Worm (Caenorhabditis elegans) whole organism, midembryonic: ENCODE data around the gene srz-24.
"Not testable (repeated sequence)": the region's sequence is repeated elsewhere in the genome, so short reads cannot be mapped to it uniquely, and the experiment has no call there.

Experiments
- T22C8.4 ChIP-seq: fragments of 200-800 bp; sonication (Bioruptor generic); IDR thresholded peaks from 2 replicates; pipeline ENCODE4 v1.3.6; 2022; ENCODE audit warnings: missing genetic modification characterization, missing compliant biosample characterization
- cog-1 ChIP-seq: sonication (generic microtip); optimal IDR thresholded peaks from 2 replicates; lab custom pipeline; 2016; ENCODE audit warnings: missing genetic modification characterization, missing compliant biosample characterization
- flt-1 ChIP-seq: fragments of 200-800 bp; sonication (Bioruptor generic); IDR thresholded peaks from 2 replicates; pipeline ENCODE4 v1.3.6; 2022; ENCODE audit warnings: missing genetic modification characterization, missing compliant biosample characterization
- klf-2 ChIP-seq: fragments of 200-800 bp; sonication (Bioruptor generic); conservative IDR thresholded peaks from 2 replicates; pipeline ENCODE4 v1.3.6; 2022; ENCODE audit warnings: missing genetic modification reagents, missing genetic modification characterization, missing compliant biosample characterization
- med-1 ChIP-seq: sonication (generic microtip); optimal IDR thresholded peaks from 2 replicates; lab custom pipeline; 2017; ENCODE audit warnings: missing genetic modification characterization, mild to moderate bottlenecking, missing compliant biosample characterization, antibody characterized with exemption, missing genetic modification reagents; ENCODE audit not compliant: insufficient read depth
- ref-1 ChIP-seq: fragments of 200-800 bp; sonication (Bioruptor generic); conservative IDR thresholded peaks from 2 replicates; pipeline ENCODE4 v1.3.6; 2022; ENCODE audit warnings: missing genetic modification reagents, missing genetic modification characterization, missing compliant biosample characterization
- tab-1 ChIP-seq: fragments of 200-800 bp; sonication (Bioruptor generic); IDR thresholded peaks from 2 replicates; pipeline ENCODE4 v1.3.6; 2022; ENCODE audit warnings: missing genetic modification characterization, missing compliant biosample characterization
- ztf-23 ChIP-seq: fragments of 200-800 bp; sonication (Bioruptor generic); IDR thresholded peaks from 2 replicates; pipeline ENCODE4 v1.3.6; 2022; ENCODE audit warnings: missing genetic modification reagents, missing genetic modification characterization, missing compliant biosample characterization
- ztf-29 ChIP-seq: fragments of 200-800 bp; sonication (Bioruptor generic); IDR thresholded peaks from 2 replicates; pipeline ENCODE4 v1.3.6; 2022; ENCODE audit warnings: missing genetic modification reagents, missing genetic modification characterization, missing compliant biosample characterization

srz-24 gene

ce11 chrIV:4981027-4981426 lies at the start of gene srz-24:
TSS of gene srz-24 (minus strand) at chrIV:4981127.
- TF ChIP-seq ztf-23 (GFP tag; lab: Robert Waterston, UW) = no peak
- TF ChIP-seq med-1 (GFP tag; lab: Kevin White, UChicago) = no peak
- no peak for TF ChIP-seq klf-2 (GFP tag; lab: Robert Waterston, UW)
- no peak for TF ChIP-seq cog-1
- no peak for TF ChIP-seq ref-1 (GFP tag; lab: Robert Waterston, UW)
- TF ChIP-seq flt-1 (GFP tag; lab: Robert Waterston, UW) = no peak
- TF ChIP-seq T22C8.4 (GFP tag; lab: Robert Waterston, UW) = no peak
- TF ChIP-seq tab-1 (GFP tag; lab: Robert Waterston, UW) = no peak

ce11 chrIV:5028978-5029377 lies 48.1 kb upstream of the srz-24 start, which contains the start of the genes best-6 and C09B9.2:
TSS of gene best-6 (minus strand) at chrIV:5029078.
TSS of gene C09B9.2 (plus strand) at chrIV:5029291.
- no peak for TF ChIP-seq ztf-29 (GFP tag; lab: Robert Waterston, UW)
- no peak for TF ChIP-seq cog-1
- TF ChIP-seq flt-1 (GFP tag; lab: Robert Waterston, UW) = no peak
- no peak for TF ChIP-seq T22C8.4 (GFP tag; lab: Robert Waterston, UW)
- TF ChIP-seq med-1 (GFP tag; lab: Kevin White, UChicago) = no peak

- TF ChIP-seq ztf-29 (GFP tag; lab: Robert Waterston, UW) (no peak), flt-1 (GFP tag; lab: Robert Waterston, UW) (no peak), ref-1 (GFP tag; lab: Robert Waterston, UW) (no peak), ztf-23 (GFP tag; lab: Robert Waterston, UW) (no peak), cog-1 (no peak), tab-1 (GFP tag; lab: Robert Waterston, UW) (no peak), T22C8.4 (GFP tag; lab: Robert Waterston, UW) (no peak), klf-2 (GFP tag; lab: Robert Waterston, UW) (no peak), med-1 (GFP tag; lab: Kevin White, UChicago) (no peak)
These were observed 44.7 kb upstream of the srz-24 start, which contains the start of gene C09B9.85 for ce11 chrIV:5025646-5026045. TSS of gene C09B9.85 (minus strand) at chrIV:5025746.

ce11 chrIV:5020533-5020932 lies 39.6 kb upstream of the srz-24 start, which contains the start of gene T28H11.8:
TSS of gene T28H11.8 (minus strand) at chrIV:5020633.
- TF ChIP-seq klf-2 (GFP tag; lab: Robert Waterston, UW) (no peak), tab-1 (GFP tag; lab: Robert Waterston, UW) (no peak), cog-1 (no peak), ref-1 (GFP tag; lab: Robert Waterston, UW) (no peak), flt-1 (GFP tag; lab: Robert Waterston, UW) (no peak), med-1 (GFP tag; lab: Kevin White, UChicago) (no peak), ztf-29 (GFP tag; lab: Robert Waterston, UW) (no peak), ztf-23 (GFP tag; lab: Robert Waterston, UW) (no peak), T22C8.4 (GFP tag; lab: Robert Waterston, UW) (no peak)

- TF ChIP-seq tab-1 (GFP tag; lab: Robert Waterston, UW) = 0 out of 2 replicates have a peak, but pooled peaks have one; percentile 9
These were observed 36.1 kb upstream of the srz-24 start, which contains the start of gene T28H11.7 for ce11 chrIV:5017075-5017474. TSS of gene T28H11.7 (minus strand) at chrIV:5017175.

ce11 chrIV:5016461-5016860 lies 35.5 kb upstream of the srz-24 start, which contains the start of gene ssq-4:
TSS of gene ssq-4 (plus strand) at chrIV:5016479.
- TF ChIP-seq klf-2, tab-1, T22C8.4 (GFP tag; lab: Robert Waterston, UW): not testable (repeated sequence)

ce11 chrIV:5012241-5012640 lies 31.3 kb upstream of the srz-24 start, which contains the start of gene srm-1:
TSS of gene srm-1 (plus strand) at chrIV:5012541.
- TF ChIP-seq ref-1 (GFP tag; lab: Robert Waterston, UW) (no peak), tab-1 (GFP tag; lab: Robert Waterston, UW) (no peak), ztf-29 (GFP tag; lab: Robert Waterston, UW) (no peak), ztf-23 (GFP tag; lab: Robert Waterston, UW) (no peak), cog-1 (no peak), T22C8.4 (GFP tag; lab: Robert Waterston, UW) (no peak), klf-2 (GFP tag; lab: Robert Waterston, UW) (no peak), flt-1 (GFP tag; lab: Robert Waterston, UW) (no peak), med-1 (GFP tag; lab: Kevin White, UChicago) (no peak)

- no peak for TF ChIP-seq T22C8.4 (GFP tag; lab: Robert Waterston, UW)
- no peak for TF ChIP-seq klf-2 (GFP tag; lab: Robert Waterston, UW)
- no peak for TF ChIP-seq tab-1 (GFP tag; lab: Robert Waterston, UW)
- TF ChIP-seq ref-1 (GFP tag; lab: Robert Waterston, UW) = no peak
- no peak for TF ChIP-seq ztf-23 (GFP tag; lab: Robert Waterston, UW)
- TF ChIP-seq cog-1 = no peak
- TF ChIP-seq med-1 (GFP tag; lab: Kevin White, UChicago) = no peak
- TF ChIP-seq flt-1 (GFP tag; lab: Robert Waterston, UW) = no peak
- no peak for TF ChIP-seq ztf-29 (GFP tag; lab: Robert Waterston, UW)
These were observed 27.5 kb upstream of the srz-24 start, which contains the start of gene srm-2 for ce11 chrIV:5008378-5008777. TSS of gene srm-2 (plus strand) at chrIV:5008678.

- TF ChIP-seq ztf-23 (GFP tag; lab: Robert Waterston, UW) (no peak), ztf-29 (GFP tag; lab: Robert Waterston, UW) (no peak), cog-1 (no peak), T22C8.4 (GFP tag; lab: Robert Waterston, UW) (no peak), flt-1 (GFP tag; lab: Robert Waterston, UW) (no peak), klf-2 (GFP tag; lab: Robert Waterston, UW) (no peak), tab-1 (GFP tag; lab: Robert Waterston, UW) (no peak), ref-1 (GFP tag; lab: Robert Waterston, UW) (no peak), med-1 (GFP tag; lab: Kevin White, UChicago) (no peak)
These were observed 24.2 kb upstream of the srz-24 start for ce11 chrIV:5005154-5005553.
